Worm (Caenorhabditis elegans) whole organism, young adult: ENCODE results near the gene mdt-10.

Source experiments
- B0261.1 ChIP-seq: sonication (generic microtip); optimal IDR thresholded peaks from 2 replicates; lab custom pipeline; 2016; ENCODE audit warnings: mild to moderate bottlenecking, missing genetic modification characterization, moderate library complexity, missing compliant biosample characterization
- F52B5.7 ChIP-seq: sonication (generic microtip); optimal IDR thresholded peaks from 2 replicates; lab custom pipeline; 2016; ENCODE audit warnings: mild to moderate bottlenecking, missing genetic modification characterization, missing compliant biosample characterization
- F57A8.1 ChIP-seq: fragments of 200-800 bp; sonication (Bioruptor generic); optimal IDR thresholded peaks from 2 replicates; lab custom pipeline; 2018; ENCODE audit warnings: mild to moderate bottlenecking, missing genetic modification characterization, moderate library complexity, missing compliant biosample characterization
- K12H6.12 ChIP-seq: fragments of 200-800 bp; sonication (Bioruptor generic); optimal IDR thresholded peaks from 2 replicates; lab custom pipeline; 2018; ENCODE audit warnings: mild to moderate bottlenecking, missing genetic modification characterization, missing compliant biosample characterization
- efl-1 ChIP-seq: fragments of 150-350 bp; optimal IDR thresholded peaks from 2 replicates; lab custom pipeline; 2014; ENCODE audit warnings: missing biosample characterization, missing genetic modification reagents, missing genetic modification characterization
- egl-18 ChIP-seq: fragments of 200-800 bp; sonication (Bioruptor generic); IDR thresholded peaks from 2 replicates; pipeline ENCODE4 v1.3.6; 2022; ENCODE audit warnings: missing genetic modification reagents, missing genetic modification characterization, missing compliant biosample characterization
- lin-40 ChIP-seq: sonication (generic microtip); optimal IDR thresholded peaks from 2 replicates; lab custom pipeline; 2016; ENCODE audit warnings: missing genetic modification characterization, mild to moderate bottlenecking, missing compliant biosample characterization, missing genotype, missing genetic modification reagents
- lin-54 ChIP-seq: fragments of 200-800 bp; sonication (Bioruptor generic); optimal IDR thresholded peaks from 2 replicates; lab custom pipeline; 2018; ENCODE audit warnings: mild to moderate bottlenecking, missing genetic modification characterization, missing compliant biosample characterization
- pha-4 ChIP-seq: fragments of 150-350 bp; sonication (generic microtip); optimal IDR thresholded peaks from 2 replicates; lab custom pipeline; 2014; ENCODE audit warnings: missing biosample characterization, missing genetic modification reagents, missing genetic modification characterization
- snpc-4 ChIP-seq, 5 experiments: fragments of 150-350 bp in 1 of 5; sonication (generic microtip) in 4 of 5; optimal IDR thresholded peaks; 2 replicates each; lab custom pipeline; 2014 to 2018; ENCODE audit warnings: missing genetic modification characterization in 5 of 5, missing biosample characterization in 3 of 5, antibody characterized with exemption in 2 of 5, mild to moderate bottlenecking in 2 of 5, missing compliant biosample characterization in 2 of 5, missing genotype in 2 of 5, moderate library complexity in 2 of 5, missing genetic modification reagents in 1 of 5
- zim-3 ChIP-seq: sonication (generic microtip); optimal IDR thresholded peaks from 2 replicates; lab custom pipeline; 2017; ENCODE audit warnings: mild to moderate bottlenecking, missing genetic modification characterization, moderate library complexity, missing compliant biosample characterization
- ztf-28 ChIP-seq: fragments of 200-800 bp; sonication (Bioruptor generic); IDR thresholded peaks from 2 replicates; pipeline ENCODE4 v1.3.6; 2022; ENCODE audit warnings: missing genetic modification reagents, missing genetic modification characterization, missing compliant biosample characterization

DNA sequence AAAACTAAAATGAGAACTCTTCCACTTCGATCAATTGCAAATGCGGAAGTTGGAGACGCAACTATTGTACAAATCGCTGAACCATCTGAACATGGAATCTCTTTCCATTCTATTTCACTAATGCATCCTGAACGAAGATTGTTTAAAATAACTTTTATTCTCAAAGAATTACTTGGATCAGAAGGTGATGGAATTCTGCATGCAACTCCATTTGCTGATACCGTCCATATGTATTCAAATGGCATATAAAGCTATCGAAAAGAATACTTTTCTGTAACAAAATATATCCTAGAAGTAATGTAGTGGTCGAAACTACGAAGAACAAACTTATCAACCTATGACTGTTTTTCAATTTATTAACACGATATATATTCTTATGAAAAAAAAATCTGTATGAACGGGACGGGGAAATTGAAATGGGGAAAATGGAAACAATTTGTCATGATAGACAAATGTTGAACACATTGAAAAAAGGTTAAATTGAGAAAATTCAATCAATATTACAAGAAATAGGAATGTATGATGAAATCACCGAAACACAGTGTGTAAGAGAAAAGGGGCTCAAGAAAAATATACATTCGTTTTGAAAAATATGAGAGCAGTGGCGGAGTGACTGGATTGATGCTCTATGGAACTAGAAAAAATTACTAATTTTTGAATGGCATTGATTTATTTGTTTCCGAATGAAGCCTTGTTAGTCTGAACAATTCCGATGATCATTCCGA lies 23.1 kb upstream of the mdt-10 start, which contains the start of gene T01H3.2:
- TF ChIP-seq lin-40 (tag; lab: Kevin White, UChicago) (no peak), snpc-4 (GFP tag; optimal IDR thresholded peaks at IDR 0.05; lab: Kevin White, UChicago) (no peak), snpc-4 (tag; optimal IDR thresholded peaks at IDR 0.05; lab: Kevin White, UChicago) (no peak), pha-4 (tag; lab: Kevin White, UChicago) (no peak), zim-3 (tag; lab: Kevin White, UChicago) (no peak), lin-54 (GFP tag; lab: Kevin White, UChicago) (peak; percentile 37), efl-1 (no peak), B0261.1 (tag; lab: Kevin White, UChicago) (no peak), F57A8.1 (GFP tag; lab: Kevin White, UChicago) (no peak), K12H6.12 (tag; lab: Kevin White, UChicago) (no peak), ztf-28 (no peak), egl-18 (no peak), F52B5.7 (tag; lab: Kevin White, UChicago) (no peak)
